Fruit fly (Drosophila melanogaster): ENCODE measurements around the gene CG9926.

CG9926 gene

DNA sequence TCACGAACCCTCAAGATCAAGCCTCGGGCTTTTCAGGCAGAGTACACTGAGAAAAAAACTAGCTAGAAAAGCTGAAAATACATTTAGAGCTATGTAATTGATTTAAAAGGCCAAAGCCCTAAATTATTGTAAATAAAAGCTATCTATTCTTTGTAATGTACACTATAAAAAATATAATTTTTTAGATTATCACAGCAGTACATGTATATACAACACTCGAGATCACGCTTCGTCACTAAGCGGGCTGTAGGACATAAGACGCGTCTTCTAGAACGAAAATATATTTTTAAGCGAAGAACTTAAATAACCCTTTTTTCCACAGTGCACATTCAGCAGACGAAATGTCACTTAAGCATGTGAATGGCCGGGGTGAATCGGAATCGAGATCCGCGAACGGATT lies 9.5 kb downstream of the CG9926 start (continued):
- TF ChIP-seq OdsH (GFP tag; optimal IDR thresholded peaks at IDR 0.05) (peak; percentile 62), CG8632 (GFP tag; optimal IDR thresholded peaks at IDR 0.05) (peak; percentile 59), CG31627 (GFP tag; optimal IDR thresholded peaks at IDR 0.05) (peak; percentile 59), svp (GFP tag) (peak; percentile 89), acj6 (GFP tag; optimal IDR thresholded peaks at IDR 0.05) (peak; percentile 56), CG1621 (tag; optimal IDR thresholded peaks at IDR 0.05) (peak; percentile 19), Blimp-1 (GFP tag; optimal IDR thresholded peaks at IDR 0.05) (peak; percentile 19), CG10631 (GFP tag; optimal IDR thresholded peaks at IDR 0.05) (peak; percentile 47), CG11294 (GFP tag; IDR thresholded peaks at IDR 0.05) (no peak), CG32006 (GFP tag; optimal IDR thresholded peaks at IDR 0.05) (no peak), CG11762 (GFP tag; optimal IDR thresholded peaks at IDR 0.05; ENCODE audit: insufficient read depth) (no peak)

DNA sequence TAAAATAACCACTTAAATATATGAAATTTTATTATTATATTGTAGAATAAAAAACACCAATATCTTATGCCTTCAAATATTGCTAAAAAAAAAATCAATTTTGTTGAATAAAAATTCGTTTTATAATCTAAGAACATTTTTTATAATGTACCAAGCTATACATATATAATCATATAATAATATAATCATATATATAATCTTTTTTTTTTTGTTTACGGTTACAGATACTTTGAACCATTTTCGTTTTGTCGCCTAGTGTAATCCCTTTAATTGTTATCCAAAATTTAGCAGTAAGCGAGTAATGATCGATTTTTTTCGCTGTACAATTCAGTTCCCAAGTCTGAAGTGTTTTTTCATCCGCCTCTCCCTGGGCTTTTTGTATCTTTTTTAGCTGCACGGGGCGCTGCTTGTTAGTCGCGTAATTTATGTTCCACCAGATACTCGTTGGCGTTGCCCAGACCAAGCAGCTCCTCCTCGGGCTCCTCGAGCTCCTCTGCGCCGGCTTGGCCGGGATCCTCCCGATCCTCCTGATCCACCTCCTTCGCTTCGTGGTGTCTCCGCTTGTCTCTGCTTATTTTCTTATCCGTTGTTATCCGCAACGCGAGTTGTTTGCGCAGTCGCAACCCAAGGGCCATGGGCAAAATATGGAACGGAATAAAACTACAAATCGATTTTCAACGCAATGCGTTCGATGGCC lies 11.4 kb downstream of the CG9926 start:
- TF ChIP-seq CG32006 (GFP tag; optimal IDR thresholded peaks at IDR 0.05) = no peak
- TF ChIP-seq Eip75B (GFP tag; optimal IDR thresholded peaks at IDR 0.05) = no peak
- no peak for TF ChIP-seq fkh (GFP tag; optimal IDR thresholded peaks at IDR 0.05)
- peak in 1 of 2 experiments; percentile 16 for TF ChIP-seq salr (GFP tag; optimal IDR thresholded peaks at IDR 0.05)
- peak; percentile 2 for TF ChIP-seq lz (GFP tag; optimal IDR thresholded peaks at IDR 0.05)
- peak; percentile 14 for TF ChIP-seq CG3919 (GFP tag; optimal IDR thresholded peaks at IDR 0.05)
- TF ChIP-seq vri (GFP tag; optimal IDR thresholded peaks at IDR 0.05) = peak; percentile 1
- TF ChIP-seq CG6808 (GFP tag; optimal IDR thresholded peaks at IDR 0.05) = peak; percentile 9
- TF ChIP-seq spab (GFP tag; optimal IDR thresholded peaks at IDR 0.05) = peak; percentile 16
- no peak for TF ChIP-seq CG8319 (GFP tag; optimal IDR thresholded peaks at IDR 0.05)
- peak; percentile 64 for TF ChIP-seq svp (GFP tag)
- peak; percentile 29 for TF ChIP-seq CG8632 (GFP tag; optimal IDR thresholded peaks at IDR 0.05)
- no peak for TF ChIP-seq fd85E (GFP tag; optimal IDR thresholded peaks at IDR 0.05)
- TF ChIP-seq CG6792 (GFP tag; optimal IDR thresholded peaks at IDR 0.05) = peak; percentile 6
- TF ChIP-seq Ets96B (tag; optimal IDR thresholded peaks at IDR 0.05) = peak; percentile 21
- no peak for TF ChIP-seq Eip93F (GFP tag; optimal IDR thresholded peaks at IDR 0.05)
- no peak for TF ChIP-seq CG16779 (tag; optimal IDR thresholded peaks at IDR 0.05)
- TF ChIP-seq dac (GFP tag; optimal IDR thresholded peaks at IDR 0.05) = no peak
- TF ChIP-seq acj6 (GFP tag; optimal IDR thresholded peaks at IDR 0.05) = peak; percentile 39
- TF ChIP-seq CG34406 (GFP tag; optimal IDR thresholded peaks at IDR 0.05) = peak; percentile 29
- TF ChIP-seq Eip78C (GFP tag) = peak; percentile 37
- TF ChIP-seq esn (GFP tag; optimal IDR thresholded peaks at IDR 0.05) = peak; percentile 53
- peak; percentile 32 for TF ChIP-seq achi (GFP tag; optimal IDR thresholded peaks at IDR 0.05)
- peak; percentile 55 for TF ChIP-seq CG3032 (tag; optimal IDR thresholded peaks at IDR 0.05)
- TF ChIP-seq CG11902 (GFP tag; optimal IDR thresholded peaks at IDR 0.05) = no peak
- TF ChIP-seq CG1621 (tag; optimal IDR thresholded peaks at IDR 0.05) = peak; percentile 67
- peak; percentile 46 for TF ChIP-seq CG10631 (GFP tag; optimal IDR thresholded peaks at IDR 0.05)
- peak; percentile 54; the same call in 2 of the 3 replicates for TF ChIP-seq CG6163 (GFP tag; IDR thresholded peaks at IDR 0.05)

dm6 chr3R:13936309-13936708 lies 14.6 kb downstream of the CG9926 start:
- TF ChIP-seq Ets21C (GFP tag; optimal IDR thresholded peaks at IDR 0.05) = no peak
- TF ChIP-seq Hr4 (GFP tag; optimal IDR thresholded peaks at IDR 0.05) = no peak
- TF ChIP-seq CG6163 (GFP tag; IDR thresholded peaks at IDR 0.05) = no peak
- no peak for TF ChIP-seq CG6276 (GFP tag; optimal IDR thresholded peaks at IDR 0.05)
- no peak for TF ChIP-seq fd85E (GFP tag; optimal IDR thresholded peaks at IDR 0.05)
- TF ChIP-seq net (GFP tag; optimal IDR thresholded peaks at IDR 0.05) = no peak
- TF ChIP-seq Met (GFP tag; optimal IDR thresholded peaks at IDR 0.05) = no peak
- no peak for TF ChIP-seq Sox14 (GFP tag; optimal IDR thresholded peaks at IDR 0.05)
- no peak for TF ChIP-seq salr (GFP tag; optimal IDR thresholded peaks at IDR 0.05)
- no peak for TF ChIP-seq CG31627 (GFP tag; optimal IDR thresholded peaks at IDR 0.05)
- TF ChIP-seq Ets96B (tag; optimal IDR thresholded peaks at IDR 0.05) = no peak

Measured in whole organism, prepupa.